Worm (Caenorhabditis elegans) whole organism, late embryonic: Measurements from ENCODE around the gene nnt-1.

Experiments
- ceh-14 ChIP-seq: sonication (generic microtip); optimal IDR thresholded peaks from 2 replicates; lab custom pipeline; 2016; ENCODE audit warnings: missing genotype, missing genetic modification characterization, missing compliant biosample characterization
- ceh-24 ChIP-seq: sonication (generic microtip); optimal IDR thresholded peaks from 2 replicates; lab custom pipeline; 2016; ENCODE audit warnings: mild to moderate bottlenecking, missing genetic modification characterization, missing compliant biosample characterization
- ceh-45 ChIP-seq: fragments of 200-800 bp; sonication (Bioruptor generic); IDR thresholded peaks from 2 replicates; pipeline ENCODE4 v1.3.6; 2022; ENCODE audit warnings: missing genetic modification reagents, missing genetic modification characterization, missing compliant biosample characterization
- ceh-48 ChIP-seq: sonication (generic microtip); optimal IDR thresholded peaks from 2 replicates; lab custom pipeline; 2016; ENCODE audit warnings: missing genetic modification characterization, inconsistent platforms, missing compliant biosample characterization
- che-1 ChIP-seq: sonication (generic microtip); optimal IDR thresholded peaks from 2 replicates; lab custom pipeline; 2016; ENCODE audit warnings: mild to moderate bottlenecking, missing genetic modification characterization, missing compliant biosample characterization
- eyg-1 ChIP-seq: sonication (generic microtip); optimal IDR thresholded peaks from 2 replicates; lab custom pipeline; 2016; ENCODE audit warnings: missing genotype, missing genetic modification characterization, missing compliant biosample characterization
- fkh-10 ChIP-seq: fragments of 150-350 bp; optimal IDR thresholded peaks from 2 replicates; lab custom pipeline; 2014; ENCODE audit warnings: missing biosample characterization, missing genetic modification reagents, missing genetic modification characterization
- fkh-6 ChIP-seq: sonication (generic microtip); optimal IDR thresholded peaks from 2 replicates; lab custom pipeline; 2016; ENCODE audit warnings: missing genetic modification characterization, missing compliant biosample characterization
- hlh-30 ChIP-seq: sonication (generic microtip); optimal IDR thresholded peaks from 2 replicates; lab custom pipeline; 2017; ENCODE audit warnings: antibody characterized with exemption, missing genetic modification characterization, missing compliant biosample characterization; ENCODE audit not compliant: insufficient read depth
- hlh-6 ChIP-seq: sonication (generic microtip); optimal IDR thresholded peaks from 2 replicates; lab custom pipeline; 2016; ENCODE audit warnings: missing genotype, missing genetic modification characterization, missing compliant biosample characterization
- lin-11 ChIP-seq: fragments of 200-800 bp; sonication (Bioruptor generic); optimal IDR thresholded peaks from 2 replicates; lab custom pipeline; 2018; ENCODE audit warnings: mild to moderate bottlenecking, missing genetic modification characterization, missing compliant biosample characterization
- nhr-11 ChIP-seq: fragments of 150-350 bp; optimal IDR thresholded peaks from 2 replicates; lab custom pipeline; 2014; ENCODE audit warnings: missing biosample characterization, missing genetic modification characterization
- pax-1 ChIP-seq: fragments of 150-350 bp; optimal IDR thresholded peaks from 2 replicates; lab custom pipeline; 2014; ENCODE audit warnings: missing biosample characterization, missing genetic modification characterization
- tbx-7 ChIP-seq: sonication (generic microtip); optimal IDR thresholded peaks from 2 replicates; lab custom pipeline; 2016; ENCODE audit warnings: missing genotype, missing genetic modification characterization, missing compliant biosample characterization
- ttx-3 ChIP-seq: sonication (generic microtip); optimal IDR thresholded peaks from 2 replicates; lab custom pipeline; 2016; ENCODE audit warnings: missing genetic modification reagents, missing genetic modification characterization, missing compliant biosample characterization
- unc-86 ChIP-seq: sonication (generic microtip); optimal IDR thresholded peaks from 2 replicates; lab custom pipeline; 2016; ENCODE audit warnings: missing genetic modification characterization, missing compliant biosample characterization

Gene nnt-1

DNA sequence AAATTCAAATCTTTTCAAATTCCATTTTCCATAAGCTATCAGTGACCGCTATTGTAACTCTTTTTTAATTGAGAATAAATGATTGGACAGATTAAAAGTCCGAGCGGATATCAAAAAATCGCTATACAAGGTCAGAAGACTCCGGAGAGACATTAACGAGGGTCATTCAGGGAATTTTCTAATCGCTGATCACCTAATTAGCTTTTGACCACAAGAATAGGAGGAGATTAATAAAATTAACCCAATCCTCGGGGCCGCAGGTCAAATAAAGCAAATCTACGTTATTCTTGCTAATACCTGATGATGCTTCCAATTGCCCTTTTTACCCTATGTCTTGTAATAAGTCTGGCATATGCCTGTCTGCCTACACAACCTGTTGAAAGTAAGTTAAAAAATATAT is 51.5 kb downstream of the nnt-1 start, which contains the start of gene T25B2.1:
Gene T25B2.1, plus strand, starts transcription at position 301 of the 400 bp plus-strand sequence.
- TF ChIP-seq ceh-45 (no peak), ceh-24 (tag; lab: Kevin White, UChicago) (no peak), fkh-6 (no peak), lin-11 (tag; lab: Kevin White, UChicago) (no peak), hlh-30 (no peak), unc-86 (tag; lab: Kevin White, UChicago) (no peak)

DNA sequence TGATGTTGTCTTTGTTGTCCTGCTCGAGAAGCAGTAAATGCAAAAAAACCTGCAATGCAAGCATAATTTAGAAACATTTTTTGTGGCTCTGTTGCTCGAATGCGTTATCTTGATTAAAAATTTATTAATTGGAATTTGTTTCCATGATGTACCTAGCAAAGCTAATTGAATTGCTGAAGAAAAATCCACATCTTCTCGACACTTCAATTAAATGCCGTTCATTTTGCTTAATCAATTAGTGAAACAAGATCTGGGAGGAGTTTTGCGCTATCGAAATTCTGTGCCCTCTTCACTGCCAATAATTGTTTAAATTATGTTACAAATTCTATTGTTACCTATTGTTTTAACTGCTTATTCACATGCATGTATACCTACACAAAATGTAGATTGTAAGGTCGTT is 53.7 kb downstream of the nnt-1 start, which contains the start of gene T25B2.3:
Gene T25B2.3, plus strand, starts transcription at position 301 of the 400 bp plus-strand sequence.
- TF ChIP-seq pax-1 (tag; lab: Kevin White, UChicago) (no peak), nhr-11 (no peak), hlh-6 (tag; lab: Kevin White, UChicago) (no peak), ttx-3 (tag; lab: Kevin White, UChicago) (no peak), ceh-14 (tag; lab: Kevin White, UChicago) (no peak), che-1 (no peak), eyg-1 (tag; lab: Kevin White, UChicago) (no peak), tbx-7 (tag; lab: Kevin White, UChicago) (no peak), fkh-10 (GFP tag; lab: Kevin White, UChicago) (no peak), ceh-48 (tag; lab: Kevin White, UChicago) (no peak)
